Fruit fly (Drosophila melanogaster) Kc167 (cell line): Measurements from ENCODE around the gene osp.

Experiments used
- Sin3A ChIP-seq: fragments of >200 bp; optimal IDR thresholded peaks from 2 replicates; lab custom pipeline; 2018; ENCODE audit warnings: missing external identifiers
- h ChIP-seq: fragments of >200 bp; optimal IDR thresholded peaks from 3 replicates; lab custom pipeline; 2018; ENCODE audit warnings: missing external identifiers
- psq ChIP-seq: fragments of >200 bp; optimal IDR thresholded peaks from 2 replicates; lab custom pipeline; 2017; ENCODE audit warnings: missing external identifiers

- no peak for TF ChIP-seq psq (lab: Kevin White, UChicago)
- no peak for TF ChIP-seq h (lab: Kevin White, UChicago)
- TF ChIP-seq Sin3A (lab: Kevin White, UChicago): no peak
Measured at dm6 chr2L:14663147-14663546, 26.0 kb downstream of the osp start.
